Fruit fly (Drosophila melanogaster) ovary, adult (tissue): ENCODE measurements around the gene vig2.
"Not testable (repeated sequence)": the region's sequence is repeated elsewhere in the genome, so short reads cannot be mapped to it uniquely, and the experiment has no call there.

Experiments
- CG17801 ChIP-seq: fragments of 200-800 bp; optimal IDR thresholded peaks from 2 replicates; lab custom pipeline; 2019; ENCODE audit warnings: missing biosample characterization, mild to moderate bottlenecking, missing genetic modification characterization, moderate library complexity; ENCODE audit not compliant: partially characterized antibody

vig2 gene

DNA sequence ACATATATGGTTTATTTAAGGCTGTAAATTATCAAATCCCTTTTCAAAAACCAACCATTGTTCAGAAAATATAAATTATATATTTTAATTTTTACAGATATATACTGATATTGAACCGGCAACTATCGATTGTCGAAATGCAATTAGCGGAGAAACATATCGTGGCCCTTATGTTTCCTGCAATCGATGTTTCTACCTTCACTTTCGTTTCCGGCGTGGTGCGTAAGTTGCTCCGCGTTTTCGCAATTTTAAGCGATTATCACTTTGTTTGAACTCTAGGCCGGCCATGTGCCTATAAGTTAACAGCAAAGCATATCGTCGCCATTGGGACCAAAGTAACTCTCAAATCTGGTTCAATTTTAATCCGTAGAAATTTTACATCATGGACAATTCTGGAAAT is at the start of gene vig2:
Gene vig2, plus strand, starts transcription at position 112 of the 400 bp plus-strand sequence.
- peak; percentile 6 for TF ChIP-seq CG17801 (GFP tag; lab: Kevin White, UChicago)

DNA sequence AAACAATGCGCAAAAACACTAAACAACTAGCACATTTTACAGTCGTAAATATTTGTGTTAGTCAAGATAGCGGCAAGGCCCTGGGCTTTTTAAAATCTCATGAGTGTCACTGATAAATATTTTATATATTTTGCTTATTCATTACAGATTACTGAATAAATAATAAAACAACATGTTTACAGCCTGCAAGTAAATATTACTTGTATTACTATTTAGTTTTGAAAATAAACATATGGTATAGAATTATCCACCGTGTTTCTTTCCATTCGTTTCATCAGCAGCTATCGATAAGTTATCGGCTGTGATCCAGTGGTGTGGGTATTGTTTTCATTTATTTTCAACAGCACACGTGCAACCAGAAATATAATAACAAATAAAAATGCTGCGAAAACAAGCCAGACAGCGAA is 48.6 kb upstream of the vig2 start, which contains the start of the genes shams and CG11920:
Gene shams, minus strand, starts transcription at position 50 of the 407 bp plus-strand sequence.
Gene CG11920, plus strand, starts transcription at position 320 of the 407 bp plus-strand sequence.
- peak; percentile 23 for TF ChIP-seq CG17801 (GFP tag; lab: Kevin White, UChicago)

DNA sequence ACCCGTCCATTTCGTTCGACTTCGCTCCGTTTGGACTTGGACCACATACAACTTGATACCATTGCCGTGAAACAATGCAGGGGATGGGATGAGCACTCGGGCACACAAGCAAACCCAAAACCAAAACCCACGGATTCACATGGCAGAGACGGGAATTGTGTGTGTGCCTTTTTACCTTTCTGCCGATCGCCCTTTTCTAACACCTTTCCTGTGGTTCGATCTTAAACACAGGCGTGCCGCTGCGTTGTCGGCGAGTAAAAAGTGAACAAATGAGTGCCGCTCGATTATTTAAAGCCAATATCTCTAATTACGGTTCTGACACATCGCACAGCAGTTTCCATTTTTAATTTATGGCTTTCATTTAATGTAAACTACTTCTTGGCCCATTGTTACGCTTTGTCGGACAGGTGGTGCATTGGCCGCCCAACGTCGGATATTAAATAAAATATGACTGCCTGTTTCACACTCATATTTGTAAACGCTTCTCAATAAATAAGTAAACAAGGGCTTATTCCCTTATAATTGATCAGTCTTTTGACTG is 45.8 kb upstream of the vig2 start:
- TF ChIP-seq CG17801 (GFP tag; lab: Kevin White, UChicago): no peak

DNA sequence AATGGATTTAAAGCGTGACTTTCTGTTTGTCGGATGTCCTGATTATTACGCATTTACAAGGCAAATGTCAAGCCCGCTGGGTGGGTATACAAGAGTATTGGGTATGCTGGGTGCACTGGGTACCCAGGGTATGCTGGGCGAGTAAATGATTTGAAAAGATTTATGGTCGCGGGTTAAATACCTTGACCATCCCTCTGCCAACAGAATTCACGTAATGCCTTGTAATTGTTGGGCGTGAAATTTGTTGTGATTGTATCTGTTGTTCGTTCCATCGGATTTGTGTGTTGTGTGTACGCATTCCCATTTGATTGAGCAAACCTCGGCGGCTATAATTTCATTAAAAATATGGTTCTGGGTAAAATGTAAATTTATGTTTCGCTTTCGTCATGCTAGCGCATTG is 44.5 kb upstream of the vig2 start:
- no peak for TF ChIP-seq CG17801 (GFP tag; lab: Kevin White, UChicago)

DNA sequence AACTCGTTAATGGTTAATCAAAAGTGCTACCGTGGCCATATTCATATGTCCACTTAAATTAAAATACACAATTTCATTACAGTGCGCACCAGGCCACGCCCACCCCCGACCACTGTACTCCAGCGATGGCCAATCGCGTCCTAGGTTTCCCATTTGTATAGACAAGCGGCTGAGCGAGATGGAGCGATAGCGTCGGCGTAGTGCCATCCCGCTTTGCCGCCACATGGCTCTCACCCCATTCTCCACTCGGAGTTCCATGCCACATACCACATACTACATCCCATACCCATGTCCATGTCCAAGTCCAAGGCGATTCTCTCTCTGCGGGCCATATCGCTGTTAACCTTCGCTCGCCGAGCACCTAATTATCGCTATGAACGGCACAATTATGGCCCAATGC is 42.7 kb upstream of the vig2 start:
- no peak for TF ChIP-seq CG17801 (GFP tag; lab: Kevin White, UChicago)

DNA sequence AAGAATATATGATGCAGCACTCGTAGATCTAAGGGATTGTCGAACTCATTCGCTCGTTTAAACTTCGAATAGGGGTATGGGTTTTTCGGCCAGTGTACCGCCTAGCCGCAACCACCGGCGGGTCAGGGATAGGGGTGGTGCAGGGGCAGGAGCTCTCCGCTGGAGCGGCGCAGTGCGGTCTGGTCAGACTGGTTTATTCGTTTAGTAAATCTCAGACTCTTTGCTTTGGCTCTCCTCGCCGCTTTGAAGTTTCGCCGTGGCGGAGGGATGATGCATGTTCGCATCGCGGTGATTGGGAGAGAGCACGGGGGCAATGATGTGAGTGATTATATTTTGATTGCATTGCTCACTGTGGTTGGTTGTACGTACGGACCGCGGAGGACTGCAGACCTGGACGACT is 40.8 kb upstream of the vig2 start, which contains the start of gene fd96Ca:
Gene fd96Ca, plus strand, starts transcription at position 337 of the 400 bp plus-strand sequence.
- no peak for TF ChIP-seq CG17801 (GFP tag; lab: Kevin White, UChicago)

DNA sequence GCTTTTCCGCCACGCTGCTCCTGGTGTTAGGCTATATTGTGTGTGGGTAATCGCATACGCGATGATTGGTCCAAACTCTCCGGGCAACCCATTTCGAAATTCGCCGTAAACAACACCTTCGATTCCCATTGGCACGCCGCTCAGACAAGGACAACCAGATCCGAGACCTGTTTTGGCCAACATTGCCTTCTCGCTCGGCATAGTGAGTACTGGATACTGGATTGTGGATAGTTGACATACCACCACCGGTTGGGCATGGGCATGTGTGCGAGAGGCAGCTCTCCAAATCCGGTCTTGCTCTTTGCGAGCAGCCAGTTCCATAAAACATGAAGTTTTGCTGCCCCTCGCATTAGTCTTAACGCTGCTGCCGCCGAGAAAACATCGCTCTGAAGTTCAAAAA is 28.5 kb upstream of the vig2 start, which contains the start of gene fd96Cb:
Gene fd96Cb, plus strand, starts transcription at position 374 of the 400 bp plus-strand sequence.
- TF ChIP-seq CG17801 (GFP tag; lab: Kevin White, UChicago): no peak

DNA sequence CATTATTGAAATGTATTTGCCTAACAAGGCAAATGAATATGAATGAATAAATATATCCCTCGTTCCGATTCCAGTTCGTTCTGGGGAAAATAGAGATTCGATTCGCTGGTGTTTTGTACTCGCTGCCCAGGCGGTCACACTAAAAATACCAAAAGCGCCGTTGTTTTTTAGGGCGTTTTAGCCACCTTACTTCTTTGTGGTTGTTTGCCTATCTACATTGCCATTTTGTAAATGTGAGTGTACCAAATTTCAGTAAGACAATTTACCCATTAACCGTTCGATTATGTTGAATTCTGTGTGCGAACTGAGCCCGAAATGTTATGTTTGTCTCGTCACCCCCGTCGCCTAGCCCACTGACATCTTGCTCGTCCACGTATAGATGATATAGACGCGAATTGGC is 25.7 kb upstream of the vig2 start, which contains the start of the genes CG33095 and CG33096:
Gene CG33095, plus strand, starts transcription at position 187 of the 400 bp plus-strand sequence.
Gene CG33096, plus strand, starts transcription at position 187 of the 400 bp plus-strand sequence.
- TF ChIP-seq CG17801 (GFP tag; lab: Kevin White, UChicago): peak; percentile 20

DNA sequence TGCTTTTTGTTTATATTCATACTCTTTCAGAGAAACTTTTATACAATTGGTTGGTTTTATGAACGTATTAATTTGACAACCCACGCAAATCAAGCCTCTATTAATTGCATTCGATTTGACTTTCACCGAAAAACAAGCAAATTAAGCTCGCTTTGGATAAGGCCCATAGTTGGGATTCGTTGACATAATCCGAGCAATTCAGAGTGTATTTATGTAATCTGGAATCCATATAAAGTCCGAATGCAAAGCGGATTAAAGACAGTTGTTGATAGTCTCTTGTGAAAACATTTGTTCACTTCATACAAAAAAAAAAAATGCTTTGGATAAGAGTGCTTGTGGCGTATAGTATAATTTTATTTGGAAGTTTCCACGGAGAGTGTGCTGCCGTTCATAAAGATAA is 20.9 kb upstream of the vig2 start, which contains the start of gene CG45095:
Gene CG45095, plus strand, starts transcription at position 301 of the 400 bp plus-strand sequence.
- no peak for TF ChIP-seq CG17801 (GFP tag; lab: Kevin White, UChicago)

DNA sequence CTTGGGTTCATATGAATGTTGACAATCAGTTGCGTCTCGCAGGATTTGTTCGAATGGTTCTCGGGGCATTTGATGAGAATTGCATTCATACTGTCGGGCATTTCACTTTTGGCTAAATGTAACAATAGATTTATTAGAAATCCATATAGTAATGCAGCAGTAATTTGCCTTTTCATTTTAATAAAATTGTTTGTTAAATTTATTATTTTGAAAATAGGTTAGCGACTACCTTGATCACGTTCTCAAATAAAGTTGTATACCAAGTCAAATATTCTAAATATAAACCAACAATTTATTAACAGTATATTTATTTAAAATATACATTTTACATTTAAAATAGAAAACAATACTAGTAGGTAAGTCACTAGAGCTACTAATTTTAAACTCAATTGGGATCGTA is 14.2 kb upstream of the vig2 start, which contains the start of gene CG34027:
Gene CG34027, minus strand, starts transcription at position 101 of the 400 bp plus-strand sequence.
- TF ChIP-seq CG17801 (GFP tag; lab: Kevin White, UChicago): no peak

DNA sequence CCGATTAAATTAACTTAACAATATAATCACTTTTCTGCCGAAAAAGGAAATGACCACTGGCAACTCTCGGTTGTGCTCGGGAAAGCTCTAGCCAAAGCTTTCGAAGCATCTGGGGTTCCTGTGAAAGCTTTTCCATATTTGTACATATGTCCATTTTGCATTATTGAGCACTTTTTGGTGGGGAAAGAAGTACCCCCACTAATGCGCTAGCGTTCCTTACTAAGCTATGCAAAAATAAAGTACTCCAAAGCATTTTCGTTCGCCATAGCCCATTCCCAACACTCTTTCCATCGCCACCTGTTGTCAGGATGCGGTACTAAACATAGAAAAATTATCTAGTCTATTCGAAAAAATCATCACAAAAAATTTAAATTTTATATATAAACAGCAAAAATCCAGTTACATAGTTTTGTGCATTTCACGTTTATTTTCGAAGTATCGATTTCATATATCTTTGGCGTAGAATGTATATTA is 10.7 kb upstream of the vig2 start, which contains the start of gene Nepl16:
Gene Nepl16, minus strand, starts transcription at position 51 of the 474 bp plus-strand sequence.
- TF ChIP-seq CG17801 (GFP tag; lab: Kevin White, UChicago): no peak

DNA sequence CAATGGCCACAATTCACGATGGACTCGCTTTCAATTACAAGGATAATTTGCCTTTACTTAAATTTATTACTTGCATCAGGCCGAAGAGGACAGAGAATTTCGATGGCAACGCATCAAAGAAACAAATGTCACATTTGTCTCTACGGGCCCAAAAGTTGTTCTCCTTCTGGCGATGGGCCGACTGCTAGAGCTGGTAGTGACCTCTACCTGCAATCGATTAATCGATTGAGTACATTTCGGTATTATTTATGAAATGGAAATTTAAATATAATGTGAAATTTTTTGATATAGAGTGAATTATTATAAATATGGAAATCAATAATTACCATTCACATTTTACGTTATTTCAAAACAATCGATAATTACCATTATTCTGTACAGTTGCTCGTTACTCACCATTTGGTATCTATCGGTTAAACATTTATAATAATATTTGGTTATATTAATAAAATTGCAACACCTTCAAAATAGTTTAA is 399 bp upstream of the vig2 start, which contains the start of the genes CG31510 and TTLL5:
Gene CG31510, minus strand, starts transcription at position 185 of the 476 bp plus-strand sequence.
Gene TTLL5, minus strand, starts transcription at position 185 of the 476 bp plus-strand sequence.
- TF ChIP-seq CG17801 (GFP tag; lab: Kevin White, UChicago): peak; percentile 4

DNA sequence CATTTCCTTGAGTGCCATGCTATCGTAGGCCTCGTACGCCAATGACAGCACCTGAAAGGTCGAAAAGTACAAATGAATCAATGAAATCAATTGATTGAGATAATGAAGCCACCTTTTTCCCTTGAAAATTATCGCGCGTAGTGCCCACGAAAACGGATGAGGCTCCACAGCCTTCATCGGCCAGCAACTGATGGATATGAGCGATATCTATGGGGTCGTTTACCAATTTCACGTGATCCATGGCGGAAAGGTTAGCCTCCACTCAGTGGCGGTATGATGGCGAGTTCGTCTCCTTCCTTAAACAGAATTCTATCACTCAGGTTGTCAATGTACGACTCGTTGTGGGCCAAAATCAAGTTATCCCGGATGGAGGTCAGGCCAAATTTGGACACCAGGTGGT is 3.6 kb downstream of the vig2 start:
- TF ChIP-seq CG17801 (GFP tag; lab: Kevin White, UChicago): no peak

DNA sequence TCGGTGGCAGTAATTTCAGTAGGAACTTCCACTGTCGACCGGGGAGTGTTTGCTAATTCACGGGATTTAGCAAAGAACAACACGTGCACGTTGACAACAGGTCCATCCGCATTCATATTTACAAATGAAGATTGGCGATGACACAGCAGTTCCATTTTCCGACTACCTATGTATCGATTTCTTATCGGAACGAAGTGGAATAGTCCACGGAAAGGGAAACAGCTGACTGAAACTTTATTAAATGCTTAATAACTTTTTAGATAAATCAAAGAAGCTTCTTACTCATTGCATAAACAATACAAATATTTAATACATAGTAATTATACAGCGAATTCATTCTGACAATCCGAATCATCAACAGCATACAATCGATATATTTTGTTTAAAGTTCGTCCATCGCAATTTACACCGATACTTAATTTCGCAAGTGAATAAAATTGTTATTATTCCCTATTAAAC is 4.1 kb downstream of the vig2 start, which contains the start of the genes Mocs2A, Mocs2B and Clbn:
Gene Mocs2A, minus strand, starts transcription at position 129 of the 459 bp plus-strand sequence.
Gene Mocs2B, minus strand, starts transcription at position 129 of the 459 bp plus-strand sequence.
Gene Clbn, plus strand, starts transcription at position 272 of the 459 bp plus-strand sequence.
- TF ChIP-seq CG17801 (GFP tag; lab: Kevin White, UChicago): no peak

DNA sequence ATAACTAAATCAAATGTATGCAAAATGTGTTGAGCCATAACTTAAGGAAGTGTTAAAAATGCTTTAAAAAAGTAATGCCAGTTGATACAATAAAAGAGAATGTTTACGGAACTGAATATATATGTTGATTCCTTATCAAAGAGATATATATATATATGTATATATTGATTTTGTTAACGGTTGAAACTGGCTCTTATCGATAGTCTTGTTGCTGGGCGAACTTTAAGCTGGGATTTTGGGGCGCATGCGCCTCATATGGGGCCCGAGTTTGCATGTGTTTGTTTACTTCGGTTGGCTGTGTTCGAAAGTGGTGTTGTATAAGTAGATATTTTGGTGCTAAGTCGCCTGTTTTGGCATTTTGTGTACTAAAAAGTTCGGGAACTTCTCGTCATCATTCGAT is 7.9 kb downstream of the vig2 start, which contains the start of gene Bili:
Gene Bili, plus strand, starts transcription at position 265 of the 400 bp plus-strand sequence.
- not testable (repeated sequence) for TF ChIP-seq CG17801 (GFP tag; lab: Kevin White, UChicago)
